Worm (Caenorhabditis elegans) whole organism, L1 larva: ENCODE measurements around the gene isy-1.

Experiments used
- C34B4.2 ChIP-seq: sonication (generic microtip); optimal IDR thresholded peaks from 2 replicates; lab custom pipeline; 2017; ENCODE audit warnings: mild to moderate bottlenecking, missing genetic modification characterization, missing compliant biosample characterization
- Y116A8C.19 ChIP-seq: sonication (generic microtip); optimal IDR thresholded peaks from 2 replicates; lab custom pipeline; 2016; ENCODE audit warnings: missing compliant biosample characterization, missing genetic modification characterization, borderline replicate concordance
- alr-1 ChIP-seq: fragments of 200-800 bp; sonication (Bioruptor generic); optimal IDR thresholded peaks from 2 replicates; lab custom pipeline; 2018; ENCODE audit warnings: borderline replicate concordance, mild to moderate bottlenecking, missing genetic modification characterization, missing compliant biosample characterization
- aly-2 ChIP-seq: fragments of 150-350 bp; optimal IDR thresholded peaks from 2 replicates; lab custom pipeline; 2014; ENCODE audit warnings: missing biosample characterization, missing genetic modification characterization
- ama-1 ChIP-seq: fragments of 150-350 bp; optimal IDR thresholded peaks from 2 replicates; lab custom pipeline; 2014
- ceh-88 ChIP-seq: fragments of 200-800 bp; sonication (Bioruptor generic); IDR thresholded peaks from 2 replicates; pipeline ENCODE4 v1.3.6; 2022; ENCODE audit warnings: missing genetic modification characterization, missing compliant biosample characterization
- ces-1 ChIP-seq: fragments of 150-350 bp; optimal IDR thresholded peaks from 2 replicates; lab custom pipeline; 2014; ENCODE audit warnings: missing biosample characterization, missing genetic modification reagents, missing genetic modification characterization
- dpl-1 ChIP-seq, 3 experiments: fragments of 150-350 bp in 2 of 3; sonication (generic microtip) in 1 of 3; optimal IDR thresholded peaks; 2 replicates each; lab custom pipeline; 2014 to 2017; ENCODE audit warnings: missing biosample characterization in 3 of 3, missing genetic modification characterization in 3 of 3, missing genetic modification reagents in 3 of 3
- dsc-1 ChIP-seq: sonication (generic microtip); optimal IDR thresholded peaks from 2 replicates; lab custom pipeline; 2016; ENCODE audit warnings: mild to moderate bottlenecking, missing genetic modification characterization, missing compliant biosample characterization
- efl-1 ChIP-seq, 4 experiments: fragments of 150-350 bp; optimal IDR thresholded peaks in 3 of 4; peaks in 1 of 4; 1 replicate in 1 of 4; 2 replicates in 3 of 4; lab custom pipeline; 2014; ENCODE audit warnings: missing biosample characterization in 2 of 4, missing genetic modification characterization in 2 of 4, missing genetic modification reagents in 2 of 4
- efl-3 ChIP-seq: fragments of 200-800 bp; sonication (Bioruptor generic); optimal IDR thresholded peaks from 2 replicates; lab custom pipeline; 2018; ENCODE audit warnings: mild to moderate bottlenecking, missing genetic modification characterization, missing compliant biosample characterization
- egl-27 ChIP-seq, 2 experiments: fragments of 150-350 bp in 1 of 2; sonication (generic microtip); optimal IDR thresholded peaks; 3 replicates each; lab custom pipeline; 2017 to 2018; ENCODE audit warnings: missing biosample characterization in 2 of 2, missing genetic modification characterization in 2 of 2, missing genetic modification reagents in 2 of 2
- elt-2 ChIP-seq: sonication (generic microtip); optimal IDR thresholded peaks from 2 replicates; lab custom pipeline; 2016; ENCODE audit warnings: missing genetic modification characterization, mild to moderate bottlenecking, inconsistent platforms, missing compliant biosample characterization, missing genetic modification reagents
- ets-5 ChIP-seq: fragments of 200-800 bp; sonication (Bioruptor generic); IDR thresholded peaks from 2 replicates; pipeline ENCODE4 v1.3.6; 2022; ENCODE audit warnings: missing genetic modification characterization, missing compliant biosample characterization
- irx-1 ChIP-seq: sonication (generic microtip); optimal IDR thresholded peaks from 2 replicates; lab custom pipeline; 2016; ENCODE audit warnings: missing genetic modification characterization, missing compliant biosample characterization
- isw-1 ChIP-seq: fragments of 200-800 bp; sonication (Bioruptor generic); IDR thresholded peaks from 2 replicates; pipeline ENCODE4 v1.3.6; 2022; ENCODE audit warnings: missing genetic modification characterization, missing compliant biosample characterization
- jun-1 ChIP-seq: fragments of 150-350 bp; optimal IDR thresholded peaks from 2 replicates; lab custom pipeline; 2014; ENCODE audit warnings: missing biosample characterization, missing genetic modification reagents, missing genetic modification characterization
- lin-35 ChIP-seq, 2 experiments: fragments of 150-350 bp; optimal IDR thresholded peaks; 2 replicates each; lab custom pipeline; 2014; ENCODE audit warnings: missing biosample characterization in 2 of 2, missing genetic modification characterization in 2 of 2, missing genetic modification reagents in 2 of 2
- mab-9 ChIP-seq: fragments of 200-800 bp; sonication (Bioruptor generic); IDR thresholded peaks from 2 replicates; pipeline ENCODE4 v1.3.6; 2022; ENCODE audit warnings: missing genetic modification reagents, missing genetic modification characterization, missing compliant biosample characterization
- mef-2 ChIP-seq: fragments of 150-350 bp; optimal IDR thresholded peaks from 2 replicates; lab custom pipeline; 2014; ENCODE audit warnings: missing biosample characterization, missing genetic modification characterization
- nhr-19 ChIP-seq: fragments of 200-800 bp; sonication (Bioruptor generic); conservative IDR thresholded peaks from 2 replicates; pipeline ENCODE4 v1.3.6; 2022; ENCODE audit warnings: missing genetic modification characterization, missing compliant biosample characterization
- nhr-20 ChIP-seq: sonication (generic microtip); optimal IDR thresholded peaks from 2 replicates; lab custom pipeline; 2016; ENCODE audit warnings: mild to moderate bottlenecking, missing genetic modification characterization, missing compliant biosample characterization
- nhr-47 ChIP-seq: sonication (generic microtip); optimal IDR thresholded peaks from 2 replicates; lab custom pipeline; 2016; ENCODE audit warnings: mild to moderate bottlenecking, missing genetic modification characterization, moderate library complexity, missing compliant biosample characterization
- nhr-71 ChIP-seq: sonication (generic microtip); optimal IDR thresholded peaks from 2 replicates; lab custom pipeline; 2016; ENCODE audit warnings: mild to moderate bottlenecking, missing genetic modification characterization, moderate library complexity, missing compliant biosample characterization
- nhr-76 ChIP-seq: sonication (generic microtip); optimal IDR thresholded peaks from 2 replicates; lab custom pipeline; 2017; ENCODE audit warnings: missing biosample characterization, missing genetic modification characterization
- pag-3 ChIP-seq: sonication (generic microtip); optimal IDR thresholded peaks from 2 replicates; lab custom pipeline; 2017; ENCODE audit warnings: missing genetic modification characterization, mild to moderate bottlenecking, missing compliant biosample characterization, antibody characterized with exemption, borderline replicate concordance; ENCODE audit not compliant: insufficient read depth
- pqm-1 ChIP-seq: sonication (generic microtip); optimal IDR thresholded peaks from 3 replicates; lab custom pipeline; 2017; ENCODE audit warnings: missing biosample characterization, missing genetic modification characterization
- rnt-1 ChIP-seq: sonication (generic microtip); optimal IDR thresholded peaks from 2 replicates; lab custom pipeline; 2016; ENCODE audit warnings: mild to moderate bottlenecking, missing genetic modification characterization, moderate library complexity, missing compliant biosample characterization
- skn-1 ChIP-seq: fragments of 150-350 bp; optimal IDR thresholded peaks from 2 replicates; lab custom pipeline; 2014; ENCODE audit warnings: missing biosample characterization, missing genetic modification characterization
- snpc-4 ChIP-seq: fragments of 150-350 bp; optimal IDR thresholded peaks from 2 replicates; lab custom pipeline; 2014; ENCODE audit warnings: missing biosample characterization, missing genetic modification characterization
- snu-23 ChIP-seq: sonication (generic microtip); optimal IDR thresholded peaks from 2 replicates; lab custom pipeline; 2016; ENCODE audit warnings: missing genetic modification characterization, missing compliant biosample characterization
- tbx-2 ChIP-seq: sonication (generic microtip); optimal IDR thresholded peaks from 2 replicates; lab custom pipeline; 2016; ENCODE audit warnings: missing genetic modification characterization, missing compliant biosample characterization
- tlp-1 ChIP-seq: fragments of 150-350 bp; optimal IDR thresholded peaks from 2 replicates; lab custom pipeline; 2014; ENCODE audit warnings: missing biosample characterization, missing genetic modification characterization
- unc-30 ChIP-seq: sonication (generic microtip); optimal IDR thresholded peaks from 2 replicates; lab custom pipeline; 2017; ENCODE audit warnings: missing biosample characterization, missing genetic modification characterization
- unc-62 ChIP-seq: fragments of 150-350 bp; optimal IDR thresholded peaks from 2 replicates; lab custom pipeline; 2014; ENCODE audit warnings: missing biosample characterization, missing genetic modification reagents, missing genetic modification characterization
- unc-86 ChIP-seq: sonication (generic microtip); optimal IDR thresholded peaks from 2 replicates; lab custom pipeline; 2016; ENCODE audit warnings: missing genetic modification characterization, missing compliant biosample characterization
- unc-98 ChIP-seq: fragments of 200-800 bp; sonication (Bioruptor generic); IDR thresholded peaks from 2 replicates; pipeline ENCODE4 v1.3.6; 2022; ENCODE audit warnings: missing genetic modification characterization, missing compliant biosample characterization
- zag-1 ChIP-seq: fragments of 150-350 bp; optimal IDR thresholded peaks from 2 replicates; lab custom pipeline; 2014; ENCODE audit warnings: missing biosample characterization, missing genetic modification characterization
- zip-4 ChIP-seq: fragments of 200-800 bp; sonication (Bioruptor generic); optimal IDR thresholded peaks from 2 replicates; lab custom pipeline; 2018; ENCODE audit warnings: mild to moderate bottlenecking, missing genetic modification characterization, moderate library complexity, missing compliant biosample characterization
- ztf-4 ChIP-seq: fragments of 150-350 bp; optimal IDR thresholded peaks from 2 replicates; lab custom pipeline; 2014; ENCODE audit warnings: missing biosample characterization, missing genetic modification characterization

Gene isy-1

DNA sequence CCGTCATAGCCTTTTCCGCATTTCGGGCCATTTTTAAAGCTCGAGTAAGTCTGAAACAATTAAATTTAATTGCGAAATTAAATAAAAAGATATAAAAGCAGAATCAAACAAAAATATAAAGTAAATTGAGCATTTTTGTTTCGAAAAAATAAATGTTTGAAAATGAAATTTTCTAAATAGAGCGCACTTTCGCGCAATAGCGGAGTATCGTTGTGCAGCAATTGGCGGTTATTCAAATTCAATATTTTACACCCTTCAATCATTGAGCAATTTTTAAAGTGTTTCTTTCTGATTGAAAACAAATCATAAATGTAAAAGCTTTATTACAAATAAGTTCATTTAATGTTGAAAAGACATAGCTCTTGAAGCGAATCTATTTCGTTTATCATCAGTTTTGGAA is at the start of gene isy-1 (continued):
- TF ChIP-seq nhr-76 (tag; lab: Kevin White, UChicago): no peak
- TF ChIP-seq nhr-19: peak; percentile 73
- TF ChIP-seq pag-3 (tag; lab: Kevin White, UChicago): no peak
- peak; percentile 92 to 96 (median 94) for TF ChIP-seq dpl-1 (GFP tag; optimal IDR thresholded peaks at IDR 0.05; lab: Kevin White, UChicago)
- no peak for TF ChIP-seq ztf-4
- peak; percentile 75 for TF ChIP-seq nhr-47 (tag; lab: Kevin White, UChicago)
- no peak for TF ChIP-seq zip-4 (GFP tag; lab: Kevin White, UChicago)
- TF ChIP-seq tbx-2: no peak
- no peak for TF ChIP-seq mef-2 (tag; lab: Kevin White, UChicago)
- TF ChIP-seq isw-1 (GFP tag; lab: Robert Waterston, UW): peak; percentile 59
- TF ChIP-seq unc-62 (GFP tag; lab: Kevin White, UChicago): no peak
- peak; percentile 70 for TF ChIP-seq snpc-4 (tag; lab: Kevin White, UChicago)
- peak; percentile 80 for TF ChIP-seq snu-23 (GFP tag; lab: Kevin White, UChicago)
- peak; percentile 23 for TF ChIP-seq jun-1
- no peak for TF ChIP-seq unc-30
- no peak for TF ChIP-seq efl-3
- TF ChIP-seq C34B4.2 (tag; lab: Kevin White, UChicago): no peak
- TF ChIP-seq dsc-1 (tag; lab: Kevin White, UChicago): peak; percentile 60
- TF ChIP-seq efl-1 (optimal IDR thresholded peaks at IDR 0.05; lab: Kevin White, UChicago): peak; percentile 90 to 96
- peak; percentile 95 to 99 for TF ChIP-seq efl-1 (GFP tag; optimal IDR thresholded peaks at IDR 0.05 in 1 of 2; lab: Kevin White, UChicago)
- no peak for TF ChIP-seq mab-9 (GFP tag; lab: Robert Waterston, UW)
- TF ChIP-seq ceh-88 (GFP tag; lab: Robert Waterston, UW): no peak
- TF ChIP-seq aly-2: no peak
- no peak for TF ChIP-seq zag-1 (tag; lab: Kevin White, UChicago)
- no peak for TF ChIP-seq pqm-1 (tag; lab: Kevin White, UChicago)
- TF ChIP-seq unc-86 (tag; lab: Kevin White, UChicago): peak; percentile 45
- TF ChIP-seq ces-1 (GFP tag; lab: Kevin White, UChicago): no peak
- TF ChIP-seq alr-1 (tag; lab: Kevin White, UChicago): no peak
- TF ChIP-seq irx-1: peak; percentile 29
- no peak for TF ChIP-seq elt-2
- TF ChIP-seq nhr-20: peak; percentile 74

DNA sequence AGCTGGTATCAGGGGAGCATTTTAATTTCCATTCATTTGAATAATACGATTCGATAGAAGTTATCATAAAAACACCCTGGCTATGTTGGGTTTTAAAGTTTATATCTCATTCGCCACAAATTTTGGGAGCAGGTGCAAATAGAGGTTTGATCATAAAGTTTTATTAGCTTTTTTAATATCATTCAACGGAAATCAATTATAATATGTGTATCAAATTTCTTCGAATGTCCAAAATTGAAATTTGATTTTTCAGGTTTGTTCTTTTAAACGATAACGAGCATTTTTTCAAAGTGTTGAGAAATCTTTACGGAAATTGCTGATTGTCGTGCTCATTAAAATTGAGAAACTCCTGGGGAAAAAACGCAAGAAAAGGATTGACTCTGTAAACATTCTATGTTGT is 48.2 kb upstream of the isy-1 start, which contains the start of gene srh-74:
srh-74 (minus strand) TSS at position 101 of the 400 bp plus-strand sequence.
- TF ChIP-seq ets-5 (GFP tag; lab: Robert Waterston, UW) (no peak), nhr-71 (tag; lab: Kevin White, UChicago) (no peak), unc-62 (GFP tag; lab: Kevin White, UChicago) (no peak), irx-1 (no peak)

DNA sequence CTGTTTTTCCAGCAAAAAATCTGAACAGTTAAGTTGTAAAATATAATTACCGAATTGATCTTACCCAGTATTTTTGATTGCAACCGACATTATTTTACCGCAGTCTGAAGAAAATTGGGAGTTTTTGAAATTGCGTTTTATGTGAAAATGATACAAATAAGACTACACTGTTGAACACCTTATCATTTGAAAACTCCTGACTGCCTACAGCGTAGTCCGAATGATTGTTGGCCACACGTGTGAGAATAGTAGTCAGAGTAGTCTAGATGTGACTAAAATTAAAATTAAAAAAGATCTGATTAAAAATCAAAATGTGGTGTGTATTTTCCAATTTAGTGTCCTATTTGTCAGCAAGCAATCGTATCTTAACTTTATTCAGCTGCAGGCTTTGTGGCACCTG is 46.2 kb upstream of the isy-1 start, which contains the start of gene dhs-18:
dhs-18 (minus strand) TSS at position 104 of the 400 bp plus-strand sequence.
- TF ChIP-seq Y116A8C.19 (tag; lab: Kevin White, UChicago) (no peak), C34B4.2 (tag; lab: Kevin White, UChicago) (no peak), nhr-20 (peak; percentile 73), unc-86 (tag; lab: Kevin White, UChicago) (no peak), lin-35 (GFP tag; optimal IDR thresholded peaks at IDR 0.05; lab: Kevin White, UChicago) (peak in 1 of 2 experiments; percentile 6), egl-27 (tag; optimal IDR thresholded peaks at IDR 0.05; lab: Kevin White, UChicago) (no peak), skn-1 (tag; lab: Kevin White, UChicago) (no peak), alr-1 (tag; lab: Kevin White, UChicago) (no peak), efl-1 (optimal IDR thresholded peaks at IDR 0.05; lab: Kevin White, UChicago) (no peak), efl-1 (GFP tag; optimal IDR thresholded peaks at IDR 0.05 in 1 of 2; lab: Kevin White, UChicago) (no peak), unc-98 (GFP tag; lab: Robert Waterston, UW) (no peak), rnt-1 (tag; lab: Kevin White, UChicago) (no peak), ama-1 (lab: Kevin White, UChicago) (no peak), ces-1 (GFP tag; lab: Kevin White, UChicago) (no peak), tlp-1 (tag; lab: Kevin White, UChicago) (no peak)
- TF ChIP-seq, all 84 proteins: peak for 2
